Worm (Caenorhabditis elegans) whole organism, L3 larva: ENCODE results near the gene K08B12.1.

Source experiments
- R02D3.7 ChIP-seq: fragments of 150-350 bp; optimal IDR thresholded peaks from 2 replicates; lab custom pipeline; 2014; ENCODE audit warnings: missing biosample characterization, missing genetic modification characterization
- ZK546.5 ChIP-seq: sonication (generic microtip); optimal IDR thresholded peaks from 2 replicates; lab custom pipeline; 2017; ENCODE audit warnings: missing biosample characterization, missing genetic modification characterization
- aly-2 ChIP-seq: fragments of 150-350 bp; optimal IDR thresholded peaks from 2 replicates; lab custom pipeline; 2014; ENCODE audit warnings: missing biosample characterization, missing genetic modification characterization
- ama-1 ChIP-seq: fragments of 150-350 bp; optimal IDR thresholded peaks from 2 replicates; lab custom pipeline; 2018
- ceh-16 ChIP-seq: sonication (generic microtip); optimal IDR thresholded peaks from 2 replicates; lab custom pipeline; 2017; ENCODE audit warnings: missing biosample characterization, missing genetic modification characterization
- ceh-28 ChIP-seq: fragments of 150-350 bp; optimal IDR thresholded peaks from 2 replicates; lab custom pipeline; 2014; ENCODE audit warnings: missing biosample characterization, missing genetic modification reagents, missing genetic modification characterization
- ceh-82 ChIP-seq: fragments of 150-350 bp; optimal IDR thresholded peaks from 2 replicates; lab custom pipeline; 2014; ENCODE audit warnings: missing biosample characterization, missing genetic modification characterization
- daf-12 ChIP-seq: fragments of 150-350 bp; optimal IDR thresholded peaks from 2 replicates; lab custom pipeline; 2014; ENCODE audit warnings: missing biosample characterization, missing genetic modification reagents, missing genetic modification characterization
- egl-27 ChIP-seq: sonication (generic microtip); optimal IDR thresholded peaks from 4 replicates; lab custom pipeline; 2017; ENCODE audit warnings: missing biosample characterization, missing genetic modification reagents, missing genetic modification characterization
- egl-5 ChIP-seq: fragments of 150-350 bp; optimal IDR thresholded peaks from 2 replicates; lab custom pipeline; 2017; ENCODE audit warnings: missing biosample characterization, missing genetic modification reagents, missing genetic modification characterization, inconsistent platforms
- elt-2 ChIP-seq: sonication (generic microtip); optimal IDR thresholded peaks from 2 replicates; lab custom pipeline; 2016; ENCODE audit warnings: missing genetic modification reagents, mild to moderate bottlenecking, missing genetic modification characterization, missing compliant biosample characterization
- elt-3 ChIP-seq, 3 experiments: fragments of 150-350 bp in 1 of 3; sonication (generic microtip) in 2 of 3; optimal IDR thresholded peaks; 2 replicates in 2 of 3; 4 replicates in 1 of 3; lab custom pipeline; 2014 to 2017; ENCODE audit warnings: missing biosample characterization in 3 of 3, missing genetic modification characterization in 3 of 3
- eor-1 ChIP-seq, 2 experiments: fragments of 150-350 bp; optimal IDR thresholded peaks; 2 replicates each; lab custom pipeline; 2014 to 2018; ENCODE audit warnings: missing biosample characterization in 2 of 2, missing genetic modification characterization in 2 of 2
- fkh-2 ChIP-seq: fragments of 150-350 bp; optimal IDR thresholded peaks from 2 replicates; lab custom pipeline; 2014; ENCODE audit warnings: missing biosample characterization, missing genetic modification reagents, missing genetic modification characterization
- fos-1 ChIP-seq: fragments of 150-350 bp; optimal IDR thresholded peaks from 2 replicates; lab custom pipeline; 2014; ENCODE audit warnings: missing biosample characterization, missing genetic modification characterization
- hmg-11 ChIP-seq: sonication (generic microtip); optimal IDR thresholded peaks from 2 replicates; lab custom pipeline; 2016; ENCODE audit warnings: missing genetic modification characterization, missing compliant biosample characterization
- lin-15B ChIP-seq: fragments of 150-350 bp; optimal IDR thresholded peaks from 2 replicates; lab custom pipeline; 2014; ENCODE audit warnings: missing biosample characterization, missing genetic modification characterization
- lin-39 ChIP-seq: fragments of 150-350 bp; optimal IDR thresholded peaks from 2 replicates; lab custom pipeline; 2018; ENCODE audit warnings: missing biosample characterization, missing genetic modification reagents, missing genetic modification characterization
- lsy-12 ChIP-seq: sonication (generic microtip); optimal IDR thresholded peaks from 2 replicates; lab custom pipeline; 2016; ENCODE audit warnings: mild to moderate bottlenecking, missing genetic modification characterization, missing compliant biosample characterization
- nfya-1 ChIP-seq: sonication (generic microtip); optimal IDR thresholded peaks from 2 replicates; lab custom pipeline; 2017; ENCODE audit warnings: missing genetic modification characterization, mild to moderate bottlenecking, missing compliant biosample characterization, antibody characterized with exemption, moderate library complexity; ENCODE audit not compliant: insufficient read depth
- nhr-11 ChIP-seq: fragments of 150-350 bp; optimal IDR thresholded peaks from 2 replicates; lab custom pipeline; 2014; ENCODE audit warnings: missing biosample characterization, missing genetic modification characterization
- nhr-23 ChIP-seq: fragments of 150-350 bp; optimal IDR thresholded peaks from 2 replicates; lab custom pipeline; 2014; ENCODE audit warnings: missing biosample characterization, missing genetic modification reagents, missing genetic modification characterization
- nhr-237 ChIP-seq: fragments of 150-350 bp; optimal IDR thresholded peaks from 2 replicates; lab custom pipeline; 2014; ENCODE audit warnings: missing biosample characterization, missing genetic modification characterization
- nhr-25 ChIP-seq: sonication (generic microtip); optimal IDR thresholded peaks from 2 replicates; lab custom pipeline; 2017; ENCODE audit warnings: missing biosample characterization, missing genetic modification characterization
- nhr-43 ChIP-seq: sonication (generic microtip); optimal IDR thresholded peaks from 2 replicates; lab custom pipeline; 2016; ENCODE audit warnings: mild to moderate bottlenecking, missing genetic modification characterization, missing compliant biosample characterization; ENCODE audit not compliant: poor library complexity, severe bottlenecking
- nhr-67 ChIP-seq: fragments of 150-350 bp; optimal IDR thresholded peaks from 2 replicates; lab custom pipeline; 2014; ENCODE audit warnings: missing biosample characterization, missing genetic modification characterization
- nhr-77 ChIP-seq: fragments of 150-350 bp; optimal IDR thresholded peaks from 2 replicates; lab custom pipeline; 2014; ENCODE audit warnings: missing biosample characterization, missing genetic modification characterization
- pha-4 ChIP-seq: fragments of 150-350 bp; optimal IDR thresholded peaks from 2 replicates; lab custom pipeline; 2014; ENCODE audit warnings: missing biosample characterization, missing genetic modification reagents, missing genetic modification characterization
- pqm-1 ChIP-seq: fragments of 150-350 bp; optimal IDR thresholded peaks from 2 replicates; lab custom pipeline; 2017; ENCODE audit warnings: missing biosample characterization, missing genetic modification characterization, inconsistent platforms
- tbx-2 ChIP-seq: sonication (generic microtip); optimal IDR thresholded peaks from 2 replicates; lab custom pipeline; 2016; ENCODE audit warnings: mild to moderate bottlenecking, missing genetic modification characterization, missing compliant biosample characterization
- unc-62 ChIP-seq: fragments of 150-350 bp; sonication (generic microtip); optimal IDR thresholded peaks from 4 replicates; lab custom pipeline; 2014; ENCODE audit warnings: missing biosample characterization, missing genetic modification reagents, missing genetic modification characterization
- ztf-11 ChIP-seq: fragments of 150-350 bp; optimal IDR thresholded peaks from 2 replicates; lab custom pipeline; 2014; ENCODE audit warnings: missing biosample characterization, missing genetic modification characterization
- ztf-4 ChIP-seq: fragments of 150-350 bp; optimal IDR thresholded peaks from 2 replicates; lab custom pipeline; 2014; ENCODE audit warnings: missing biosample characterization, missing genetic modification characterization

K08B12.1 gene

ce11 chrV:6213845-6214244 lies 45.3 kb upstream of the K08B12.1 start (continued):
- no peak for TF ChIP-seq ztf-4 (tag; lab: Kevin White, UChicago)
- TF ChIP-seq nhr-43 = peak; percentile 53
- no peak for TF ChIP-seq aly-2 (tag; lab: Kevin White, UChicago)
- TF ChIP-seq hmg-11 (tag; lab: Kevin White, UChicago) = peak; percentile 61
- TF ChIP-seq unc-62 (GFP tag; lab: Kevin White, UChicago) = no peak
- TF ChIP-seq nfya-1 (tag; lab: Kevin White, UChicago) = peak; percentile 76
- peak; percentile 40 for TF ChIP-seq ceh-28 (tag; lab: Kevin White, UChicago)
- peak; percentile 41 for TF ChIP-seq nhr-25 (tag; lab: Kevin White, UChicago)
- TF ChIP-seq ceh-82 = no peak
- TF ChIP-seq ztf-11 (tag; lab: Kevin White, UChicago) = no peak

ce11 chrV:6214465-6214864 lies 44.7 kb upstream of the K08B12.1 start:
- TF ChIP-seq R02D3.7 (tag; lab: Kevin White, UChicago) = no peak
- TF ChIP-seq ZK546.5 (tag; lab: Kevin White, UChicago) = no peak
- TF ChIP-seq lin-39 = no peak
- TF ChIP-seq ztf-11 (tag; lab: Kevin White, UChicago) = no peak
- TF ChIP-seq nhr-67 (tag; lab: Kevin White, UChicago) = no peak
- no peak for TF ChIP-seq nhr-25 (tag; lab: Kevin White, UChicago)
- TF ChIP-seq nhr-77 = no peak
- TF ChIP-seq egl-5 (tag; lab: Kevin White, UChicago) = no peak
- TF ChIP-seq nhr-11 (tag; lab: Kevin White, UChicago) = no peak
- no peak for TF ChIP-seq pqm-1 (tag; lab: Kevin White, UChicago)
- no peak for TF ChIP-seq fkh-2 (tag; lab: Kevin White, UChicago)
- TF ChIP-seq pha-4 = no peak
- TF ChIP-seq egl-27 (tag; lab: Kevin White, UChicago) = no peak
- no peak for TF ChIP-seq elt-2 (tag; lab: Kevin White, UChicago)
- TF ChIP-seq ceh-28 (tag; lab: Kevin White, UChicago) = no peak
- TF ChIP-seq elt-3 (tag; optimal IDR thresholded peaks at IDR 0.05; lab: Kevin White, UChicago) = no peak

- TF ChIP-seq lin-39 (no peak), nhr-67 (tag; lab: Kevin White, UChicago) (no peak), ceh-28 (tag; lab: Kevin White, UChicago) (no peak), daf-12 (tag; lab: Kevin White, UChicago) (no peak), lin-15B (no peak), fos-1 (tag; lab: Kevin White, UChicago) (no peak), nfya-1 (tag; lab: Kevin White, UChicago) (no peak), nhr-25 (tag; lab: Kevin White, UChicago) (no peak), eor-1 (tag; optimal IDR thresholded peaks at IDR 0.05; lab: Kevin White, UChicago) (no peak), nhr-237 (tag; lab: Kevin White, UChicago) (no peak), unc-62 (GFP tag; lab: Kevin White, UChicago) (no peak), ztf-11 (tag; lab: Kevin White, UChicago) (no peak)
Observed at ce11 chrV:6217142-6217541, 42.0 kb upstream of the K08B12.1 start.

- TF ChIP-seq unc-62 (GFP tag; lab: Kevin White, UChicago) (no peak), daf-12 (tag; lab: Kevin White, UChicago) (no peak), nhr-11 (tag; lab: Kevin White, UChicago) (no peak)
Observed at ce11 chrV:6217834-6218233, 41.3 kb upstream of the K08B12.1 start, which contains the start of gene str-206. Gene str-206, plus strand, starts transcription at chrV:6218134.

- TF ChIP-seq fos-1 (tag; lab: Kevin White, UChicago) (no peak), nhr-23 (peak; percentile 17), lsy-12 (tag; lab: Kevin White, UChicago) (peak; percentile 51), nfya-1 (tag; lab: Kevin White, UChicago) (no peak), pha-4 (peak; percentile 34), ama-1 (lab: Kevin White, UChicago) (peak; percentile 73), ztf-4 (tag; lab: Kevin White, UChicago) (peak; percentile 59), tbx-2 (no peak), ceh-16 (tag; lab: Kevin White, UChicago) (no peak), elt-2 (tag; lab: Kevin White, UChicago) (no peak)
Observed at ce11 chrV:6220752-6221151, 38.4 kb upstream of the K08B12.1 start.
